Worm (Caenorhabditis elegans) whole organism, L3 larva: ENCODE measurements around the gene mec-2.

ENCODE experiments used
- ZK546.5 ChIP-seq: sonication (generic microtip); optimal IDR thresholded peaks from 2 replicates; lab custom pipeline; 2017; ENCODE audit warnings: missing biosample characterization, missing genetic modification characterization
- aly-2 ChIP-seq: fragments of 150-350 bp; optimal IDR thresholded peaks from 2 replicates; lab custom pipeline; 2014; ENCODE audit warnings: missing biosample characterization, missing genetic modification characterization
- ceh-16 ChIP-seq: sonication (generic microtip); optimal IDR thresholded peaks from 2 replicates; lab custom pipeline; 2017; ENCODE audit warnings: missing biosample characterization, missing genetic modification characterization
- ceh-28 ChIP-seq: fragments of 150-350 bp; optimal IDR thresholded peaks from 2 replicates; lab custom pipeline; 2014; ENCODE audit warnings: missing biosample characterization, missing genetic modification reagents, missing genetic modification characterization
- ceh-82 ChIP-seq: fragments of 150-350 bp; optimal IDR thresholded peaks from 2 replicates; lab custom pipeline; 2014; ENCODE audit warnings: missing biosample characterization, missing genetic modification characterization
- ceh-9 ChIP-seq: sonication (generic microtip); optimal IDR thresholded peaks from 2 replicates; lab custom pipeline; 2018; ENCODE audit warnings: missing biosample characterization, missing genetic modification characterization
- egl-5 ChIP-seq: fragments of 150-350 bp; optimal IDR thresholded peaks from 2 replicates; lab custom pipeline; 2017; ENCODE audit warnings: missing biosample characterization, missing genetic modification reagents, missing genetic modification characterization, inconsistent platforms
- elt-1 ChIP-seq: fragments of 150-350 bp; optimal IDR thresholded peaks from 2 replicates; lab custom pipeline; 2014; ENCODE audit warnings: missing biosample characterization, missing genetic modification characterization
- elt-2 ChIP-seq: sonication (generic microtip); optimal IDR thresholded peaks from 2 replicates; lab custom pipeline; 2016; ENCODE audit warnings: missing genetic modification reagents, mild to moderate bottlenecking, missing genetic modification characterization, missing compliant biosample characterization
- elt-3 ChIP-seq, 3 experiments: fragments of 150-350 bp in 1 of 3; sonication (generic microtip) in 2 of 3; optimal IDR thresholded peaks; 2 replicates in 2 of 3; 4 replicates in 1 of 3; lab custom pipeline; 2014 to 2017; ENCODE audit warnings: missing biosample characterization in 3 of 3, missing genetic modification characterization in 3 of 3
- fkh-2 ChIP-seq: fragments of 150-350 bp; optimal IDR thresholded peaks from 2 replicates; lab custom pipeline; 2014; ENCODE audit warnings: missing biosample characterization, missing genetic modification reagents, missing genetic modification characterization
- fos-1 ChIP-seq: fragments of 150-350 bp; optimal IDR thresholded peaks from 2 replicates; lab custom pipeline; 2014; ENCODE audit warnings: missing biosample characterization, missing genetic modification characterization
- hmg-11 ChIP-seq: sonication (generic microtip); optimal IDR thresholded peaks from 2 replicates; lab custom pipeline; 2016; ENCODE audit warnings: missing genetic modification characterization, missing compliant biosample characterization
- jun-1 ChIP-seq: fragments of 150-350 bp; optimal IDR thresholded peaks from 2 replicates; lab custom pipeline; 2014; ENCODE audit warnings: missing biosample characterization, missing genetic modification reagents, missing genetic modification characterization
- lin-15B ChIP-seq: fragments of 150-350 bp; optimal IDR thresholded peaks from 2 replicates; lab custom pipeline; 2014; ENCODE audit warnings: missing biosample characterization, missing genetic modification characterization
- lin-39 ChIP-seq: fragments of 150-350 bp; optimal IDR thresholded peaks from 2 replicates; lab custom pipeline; 2018; ENCODE audit warnings: missing biosample characterization, missing genetic modification reagents, missing genetic modification characterization
- mdl-1 ChIP-seq: fragments of 150-350 bp; optimal IDR thresholded peaks from 2 replicates; lab custom pipeline; 2014; ENCODE audit warnings: missing biosample characterization, missing genetic modification characterization
- nfya-1 ChIP-seq: sonication (generic microtip); optimal IDR thresholded peaks from 2 replicates; lab custom pipeline; 2017; ENCODE audit warnings: missing genetic modification characterization, mild to moderate bottlenecking, missing compliant biosample characterization, antibody characterized with exemption, moderate library complexity; ENCODE audit not compliant: insufficient read depth
- nhr-11 ChIP-seq: fragments of 150-350 bp; optimal IDR thresholded peaks from 2 replicates; lab custom pipeline; 2014; ENCODE audit warnings: missing biosample characterization, missing genetic modification characterization
- nhr-23 ChIP-seq: fragments of 150-350 bp; optimal IDR thresholded peaks from 2 replicates; lab custom pipeline; 2014; ENCODE audit warnings: missing biosample characterization, missing genetic modification reagents, missing genetic modification characterization
- nhr-237 ChIP-seq: fragments of 150-350 bp; optimal IDR thresholded peaks from 2 replicates; lab custom pipeline; 2014; ENCODE audit warnings: missing biosample characterization, missing genetic modification characterization
- nhr-25 ChIP-seq: sonication (generic microtip); optimal IDR thresholded peaks from 2 replicates; lab custom pipeline; 2017; ENCODE audit warnings: missing biosample characterization, missing genetic modification characterization
- nhr-43 ChIP-seq: sonication (generic microtip); optimal IDR thresholded peaks from 2 replicates; lab custom pipeline; 2016; ENCODE audit warnings: mild to moderate bottlenecking, missing genetic modification characterization, missing compliant biosample characterization; ENCODE audit not compliant: poor library complexity, severe bottlenecking
- nhr-76 ChIP-seq: fragments of 150-350 bp; sonication (generic microtip); optimal IDR thresholded peaks from 5 replicates; lab custom pipeline; 2014; ENCODE audit warnings: missing biosample characterization, missing genetic modification characterization
- nhr-77 ChIP-seq: fragments of 150-350 bp; optimal IDR thresholded peaks from 2 replicates; lab custom pipeline; 2014; ENCODE audit warnings: missing biosample characterization, missing genetic modification characterization
- pha-4 ChIP-seq: fragments of 150-350 bp; optimal IDR thresholded peaks from 2 replicates; lab custom pipeline; 2014; ENCODE audit warnings: missing biosample characterization, missing genetic modification reagents, missing genetic modification characterization
- pqm-1 ChIP-seq: fragments of 150-350 bp; optimal IDR thresholded peaks from 2 replicates; lab custom pipeline; 2017; ENCODE audit warnings: missing biosample characterization, missing genetic modification characterization, inconsistent platforms
- sea-2 ChIP-seq: fragments of 150-350 bp; sonication (generic microtip); optimal IDR thresholded peaks from 4 replicates; lab custom pipeline; 2014; ENCODE audit warnings: missing biosample characterization, missing genetic modification reagents, missing genetic modification characterization
- skn-1 ChIP-seq: fragments of 150-350 bp; optimal IDR thresholded peaks from 2 replicates; lab custom pipeline; 2014; ENCODE audit warnings: missing biosample characterization, missing genetic modification characterization
- snpc-4 ChIP-seq: fragments of 150-350 bp; optimal IDR thresholded peaks from 2 replicates; lab custom pipeline; 2014; ENCODE audit warnings: missing biosample characterization, missing genetic modification characterization
- tbx-2 ChIP-seq: sonication (generic microtip); optimal IDR thresholded peaks from 2 replicates; lab custom pipeline; 2016; ENCODE audit warnings: mild to moderate bottlenecking, missing genetic modification characterization, missing compliant biosample characterization
- unc-39 ChIP-seq: sonication (generic microtip); optimal IDR thresholded peaks from 4 replicates; lab custom pipeline; 2017; ENCODE audit warnings: missing biosample characterization, missing genetic modification characterization
- zag-1 ChIP-seq: fragments of 150-350 bp; optimal IDR thresholded peaks from 2 replicates; lab custom pipeline; 2014; ENCODE audit warnings: missing biosample characterization, missing genetic modification characterization
- ztf-11 ChIP-seq: fragments of 150-350 bp; optimal IDR thresholded peaks from 2 replicates; lab custom pipeline; 2014; ENCODE audit warnings: missing biosample characterization, missing genetic modification characterization
- ztf-4 ChIP-seq: fragments of 150-350 bp; optimal IDR thresholded peaks from 2 replicates; lab custom pipeline; 2014; ENCODE audit warnings: missing biosample characterization, missing genetic modification characterization

The mec-2 gene

DNA sequence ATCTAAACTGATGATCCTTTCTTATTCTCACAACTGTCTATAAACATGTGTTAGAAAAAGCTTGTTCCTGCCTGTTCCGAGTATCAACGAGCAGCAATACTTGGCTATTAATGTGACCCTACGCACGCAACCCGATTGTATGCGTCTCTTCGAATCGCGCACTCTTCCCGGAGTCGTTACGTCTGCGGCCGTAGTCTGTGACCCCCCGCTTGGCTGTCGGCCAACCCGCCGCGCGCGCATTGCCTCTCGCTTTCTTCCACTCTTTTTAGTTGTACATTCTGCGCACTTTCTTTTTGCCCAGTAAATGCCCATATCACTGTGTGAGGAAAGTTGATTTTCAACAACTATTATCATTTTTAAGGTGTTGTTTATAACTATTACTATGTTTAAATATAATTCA is 24.3 kb downstream of the mec-2 start:
- peak; percentile 86 for TF ChIP-seq hmg-11 (tag; lab: Kevin White, UChicago)
- no peak for TF ChIP-seq elt-2
- peak; percentile 57 for TF ChIP-seq nhr-23
- TF ChIP-seq ceh-16 (tag; lab: Kevin White, UChicago) = no peak
- no peak for TF ChIP-seq nhr-11
- no peak for TF ChIP-seq unc-39
- TF ChIP-seq lin-39 (tag; lab: Kevin White, UChicago) = peak; percentile 81
- TF ChIP-seq tbx-2 (tag; lab: Kevin White, UChicago) = no peak
- TF ChIP-seq ztf-4 = no peak
- TF ChIP-seq pha-4 (tag; lab: Kevin White, UChicago) = peak; percentile 31
- TF ChIP-seq ceh-82 = no peak
- TF ChIP-seq ztf-11 (tag; lab: Kevin White, UChicago) = no peak
- peak; percentile 82 for TF ChIP-seq egl-5
- TF ChIP-seq elt-1 (tag; lab: Kevin White, UChicago) = no peak
- no peak for TF ChIP-seq mdl-1 (tag; lab: Kevin White, UChicago)
- no peak for TF ChIP-seq snpc-4 (tag; lab: Kevin White, UChicago)
- no peak for TF ChIP-seq nhr-76 (tag; lab: Kevin White, UChicago)
- TF ChIP-seq fos-1 = no peak
- TF ChIP-seq ZK546.5 (tag; lab: Kevin White, UChicago) = no peak
- TF ChIP-seq zag-1 = no peak
- no peak for TF ChIP-seq nhr-237
- TF ChIP-seq jun-1 = no peak
- peak; percentile 48 for TF ChIP-seq nfya-1 (tag; lab: Kevin White, UChicago)
- no peak for TF ChIP-seq fkh-2 (tag; lab: Kevin White, UChicago)
- no peak for TF ChIP-seq skn-1 (tag; lab: Kevin White, UChicago)
- no peak for TF ChIP-seq sea-2 (GFP tag; lab: Kevin White, UChicago)
- no peak for TF ChIP-seq aly-2 (tag; lab: Kevin White, UChicago)
- no peak for TF ChIP-seq pqm-1
- peak; percentile 5 for TF ChIP-seq lin-15B (tag; lab: Kevin White, UChicago)
- TF ChIP-seq ceh-9 (tag; lab: Kevin White, UChicago) = no peak
- TF ChIP-seq nhr-43 (tag; lab: Kevin White, UChicago) = no peak
- no peak for TF ChIP-seq nhr-77 (tag; lab: Kevin White, UChicago)
- TF ChIP-seq, all 47 proteins: peak for 7

DNA sequence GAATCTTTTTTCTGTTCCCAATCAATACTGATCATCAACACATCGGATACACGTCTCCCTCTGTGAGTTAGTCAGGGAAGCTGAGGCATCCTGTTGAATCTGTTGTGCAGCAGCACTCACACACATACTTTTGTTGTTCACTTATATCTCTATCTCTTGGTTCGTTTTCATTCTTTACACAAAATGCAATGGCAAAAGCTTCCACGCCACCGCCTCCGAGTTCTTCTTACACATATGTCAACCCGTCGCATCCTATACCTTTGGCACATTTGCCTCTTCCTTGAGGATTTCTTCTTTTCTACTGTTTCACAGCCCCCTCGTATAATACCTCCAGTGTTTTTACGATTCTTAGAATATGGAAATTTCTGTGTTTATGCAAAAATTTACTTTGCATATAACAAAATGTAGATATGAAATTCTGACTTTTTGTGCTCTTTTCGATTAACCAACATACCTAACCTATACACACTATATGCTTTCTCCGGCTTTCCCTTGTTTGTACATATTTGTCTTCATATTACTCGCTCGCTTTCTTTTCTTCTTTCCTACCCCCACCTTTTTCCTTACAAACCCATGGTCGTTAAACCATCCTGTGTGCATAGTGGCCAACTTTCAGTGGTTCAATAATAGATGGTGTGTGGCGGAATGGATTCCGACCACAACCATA is 25.1 kb downstream of the mec-2 start, which contains the start of gene unc-97:
unc-97 (plus strand) TSS at position 617 of the 667 bp plus-strand sequence.
- peak; percentile 2 for TF ChIP-seq pha-4 (tag; lab: Kevin White, UChicago)
- no peak for TF ChIP-seq nhr-23

DNA sequence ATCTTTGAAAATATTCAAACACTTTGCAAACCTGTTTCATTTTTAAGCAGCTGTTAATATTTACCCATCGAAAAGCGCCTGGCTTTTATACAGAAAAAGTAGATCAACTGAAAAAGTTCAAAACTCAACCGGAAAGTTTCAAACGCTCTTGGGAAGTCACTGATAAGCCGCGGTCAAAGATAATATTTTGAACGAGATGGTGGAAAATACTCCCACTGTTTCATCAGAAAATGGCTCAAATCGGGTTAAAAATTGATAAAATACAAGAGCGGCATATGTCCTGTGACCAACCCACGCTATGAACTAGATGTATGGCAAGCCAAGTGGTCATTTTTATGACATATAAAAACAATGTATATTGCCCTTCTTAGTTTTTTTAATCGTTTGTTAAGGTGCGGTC is 31.7 kb downstream of the mec-2 start, which contains the start of gene sulp-2:
sulp-2 (minus strand) TSS at position 107 of the 400 bp plus-strand sequence.
- TF ChIP-seq tbx-2 (tag; lab: Kevin White, UChicago) = no peak
- peak; percentile 35 for TF ChIP-seq elt-2
- peak; percentile 52 for TF ChIP-seq pqm-1

DNA sequence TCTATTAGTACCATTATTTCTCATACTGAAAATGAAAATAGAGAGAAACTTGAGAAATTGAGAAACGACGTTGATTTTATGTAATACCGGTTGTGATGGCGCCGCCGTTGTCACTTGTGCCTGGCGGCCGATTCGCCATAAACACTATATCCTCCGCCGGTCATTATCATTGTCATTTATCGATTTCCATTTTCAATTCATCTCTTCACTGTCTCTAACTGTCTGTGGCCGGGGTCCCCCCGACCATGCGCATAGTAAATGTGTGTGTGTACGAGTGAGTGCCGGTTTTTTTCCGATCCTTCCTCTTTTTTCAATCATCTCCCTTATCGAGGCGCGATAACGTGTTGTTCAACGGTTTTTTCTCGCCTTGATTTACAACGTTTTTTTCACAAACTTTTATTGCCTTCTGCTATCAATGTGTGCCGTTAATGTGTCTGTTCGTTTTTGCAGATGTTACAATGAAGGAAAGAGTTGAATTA is 35.8 kb downstream of the mec-2 start, which contains the start of gene F14D12.1:
F14D12.1 (plus strand) TSS at position 429 of the 479 bp plus-strand sequence.
- TF ChIP-seq nhr-23 (peak; percentile 57), nhr-237 (no peak), nhr-25 (tag; lab: Kevin White, UChicago) (peak; percentile 38), elt-3 (tag; optimal IDR thresholded peaks at IDR 0.05; lab: Kevin White, UChicago) (peak; percentile 61 to 71 (median 68)), nhr-43 (tag; lab: Kevin White, UChicago) (peak; percentile 84), ceh-28 (peak; percentile 65)
- TF ChIP-seq, all 47 proteins: peak for 5

DNA sequence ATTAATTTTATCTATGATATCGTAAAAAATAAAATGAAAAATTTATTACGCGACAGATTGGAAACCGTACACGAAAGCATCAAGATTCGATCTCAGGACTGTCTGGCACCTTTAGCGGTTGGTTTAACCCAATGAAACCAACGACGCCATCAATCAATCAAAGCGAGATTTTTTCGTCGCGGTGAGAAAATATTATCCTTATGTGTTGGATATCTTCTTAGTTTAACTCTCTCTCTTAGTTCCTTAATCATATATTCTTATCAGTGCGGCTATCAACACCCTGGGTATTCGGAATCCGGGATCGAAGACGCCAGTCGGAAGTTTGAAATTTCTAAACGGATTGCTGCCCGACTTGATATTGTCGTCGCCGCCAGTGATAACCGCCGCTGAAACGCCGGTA is 37.5 kb downstream of the mec-2 start:
- no peak for TF ChIP-seq pha-4 (tag; lab: Kevin White, UChicago)
- peak; percentile 45 for TF ChIP-seq nhr-43 (tag; lab: Kevin White, UChicago)
